Fruit fly (Drosophila melanogaster) whole organism, embryonic: ENCODE results near the gene Arp8.

ENCODE experiments used
- CG11504 ChIP-seq: fragments of 200-800 bp; sonication (Bioruptor generic); optimal IDR thresholded peaks from 3 replicates; lab custom pipeline; 2019; ENCODE audit warnings: missing biosample characterization, mild to moderate bottlenecking, missing genetic modification characterization, moderate library complexity
- CG13287 ChIP-seq: fragments of 200-800 bp; sonication (Bioruptor generic); IDR thresholded peaks from 2 replicates; pipeline ENCODE4 v1.3.6; 2022; ENCODE audit warnings: missing biosample characterization, missing genetic modification characterization; ENCODE audit not compliant: partially characterized antibody
- CG15269 ChIP-seq: fragments of 200-800 bp; sonication (Bioruptor generic); optimal IDR thresholded peaks from 2 replicates; lab custom pipeline; 2018; ENCODE audit warnings: missing biosample characterization, mild to moderate bottlenecking, missing genetic modification characterization, moderate library complexity
- CG15479 ChIP-seq: fragments of 200-800 bp; sonication (Bioruptor generic); optimal IDR thresholded peaks from 3 replicates; lab custom pipeline; 2019; ENCODE audit warnings: missing biosample characterization, mild to moderate bottlenecking, missing genetic modification characterization, moderate library complexity
- CG15514 ChIP-seq: fragments of 200-800 bp; sonication (Bioruptor generic); optimal IDR thresholded peaks from 3 replicates; lab custom pipeline; 2017; ENCODE audit warnings: missing biosample characterization, missing genetic modification characterization, mild to moderate bottlenecking, moderate library complexity, missing genetic modification reagents
- CG15696 ChIP-seq: fragments of 200-800 bp; sonication (Bioruptor generic); optimal IDR thresholded peaks from 2 replicates; lab custom pipeline; 2019; ENCODE audit warnings: missing biosample characterization, mild to moderate bottlenecking, missing genetic modification characterization, moderate library complexity
- CG1647 ChIP-seq: fragments of 200-800 bp; sonication (Bioruptor generic); optimal IDR thresholded peaks from 3 replicates; lab custom pipeline; 2016; ENCODE audit warnings: missing biosample characterization, missing genetic modification characterization
- CG16813 ChIP-seq: fragments of 200-800 bp; sonication (Bioruptor generic); IDR thresholded peaks from 3 replicates; pipeline ENCODE4 v1.3.6; 2022; ENCODE audit warnings: missing biosample characterization, missing genetic modification characterization; ENCODE audit not compliant: partially characterized antibody
- CG16815 ChIP-seq: fragments of 200-800 bp; sonication (Bioruptor generic); optimal IDR thresholded peaks from 3 replicates; lab custom pipeline; 2017; ENCODE audit warnings: missing biosample characterization, mild to moderate bottlenecking, missing genetic modification characterization
- CG18619 ChIP-seq: fragments of 200-800 bp; sonication (Bioruptor generic); optimal IDR thresholded peaks from 3 replicates; lab custom pipeline; 2017; ENCODE audit warnings: missing biosample characterization, mild to moderate bottlenecking, missing genetic modification characterization
- CG3281 ChIP-seq: fragments of 200-800 bp; sonication (Bioruptor generic); optimal IDR thresholded peaks from 3 replicates; lab custom pipeline; 2017; ENCODE audit warnings: missing biosample characterization, mild to moderate bottlenecking, missing genetic modification characterization
- CG3838 ChIP-seq: fragments of 200-800 bp; sonication (Bioruptor generic); optimal IDR thresholded peaks from 3 replicates; lab custom pipeline; 2016; ENCODE audit warnings: missing biosample characterization, missing genetic modification characterization
- CG4404 ChIP-seq: fragments of 200-800 bp; sonication (Bioruptor generic); IDR thresholded peaks from 2 replicates; pipeline ENCODE4 v1.3.6; 2022; ENCODE audit warnings: missing biosample characterization, missing genetic modification characterization
- CG5953 ChIP-seq: fragments of 200-800 bp; sonication (Bioruptor generic); IDR thresholded peaks from 2 replicates; pipeline ENCODE4 v1.3.6; 2022; ENCODE audit warnings: missing biosample characterization, missing genetic modification characterization
- CG7357 ChIP-seq: fragments of 200-800 bp; sonication (Bioruptor generic); IDR thresholded peaks from 3 replicates; pipeline ENCODE4 v1.3.6; 2022; ENCODE audit warnings: missing biosample characterization, missing genetic modification characterization
- CG9215 ChIP-seq: fragments of 200-800 bp; sonication (Bioruptor generic); IDR thresholded peaks from 2 replicates; pipeline ENCODE4 v1.3.6; 2022; ENCODE audit warnings: missing biosample characterization, missing genetic modification characterization
- CG9817 ChIP-seq: fragments of 200-800 bp; sonication (Bioruptor generic); optimal IDR thresholded peaks from 2 replicates; lab custom pipeline; 2018; ENCODE audit warnings: missing biosample characterization, mild to moderate bottlenecking, missing genetic modification characterization, moderate library complexity
- CG9932 ChIP-seq: fragments of 200-800 bp; sonication (Bioruptor generic); IDR thresholded peaks from 2 replicates; pipeline ENCODE4 v1.3.6; 2022; ENCODE audit warnings: missing biosample characterization, missing genetic modification characterization
- Dll ChIP-seq: fragments of 200-800 bp; sonication (Bioruptor generic); IDR thresholded peaks from 4 replicates; pipeline ENCODE4 v1.3.6; 2022; ENCODE audit warnings: missing biosample characterization, missing genetic modification characterization; ENCODE audit not compliant: partially characterized antibody
- ERR ChIP-seq: fragments of 200-800 bp; sonication (Bioruptor generic); optimal IDR thresholded peaks from 2 replicates; lab custom pipeline; 2016; ENCODE audit warnings: missing biosample characterization, missing genetic modification characterization
- Ets65A ChIP-seq: fragments of 200-800 bp; sonication (Bioruptor generic); peaks from one replicate; lab custom pipeline; 2016; ENCODE audit warnings: missing biosample characterization, missing genetic modification characterization
- Fer1 ChIP-seq: fragments of 200-800 bp; sonication (Bioruptor generic); optimal IDR thresholded peaks from 2 replicates; lab custom pipeline; 2017; ENCODE audit warnings: missing biosample characterization, mild to moderate bottlenecking, missing genetic modification characterization
- HLH54F ChIP-seq: fragments of 200-800 bp; sonication (Bioruptor generic); optimal IDR thresholded peaks from 3 replicates; lab custom pipeline; 2016; ENCODE audit warnings: missing biosample characterization, missing genetic modification characterization
- HmgZ ChIP-seq: fragments of 200-800 bp; sonication (Bioruptor generic); optimal IDR thresholded peaks from 2 replicates; lab custom pipeline; 2018; ENCODE audit warnings: missing biosample characterization, mild to moderate bottlenecking, missing genetic modification characterization
- Hr51 ChIP-seq, 2 experiments: fragments of 200-800 bp; sonication (Bioruptor generic); optimal IDR thresholded peaks; 2 replicates in 1 of 2; 3 replicates in 1 of 2; lab custom pipeline; 2016 to 2018; ENCODE audit warnings: missing biosample characterization in 2 of 2, missing genetic modification characterization in 2 of 2, mild to moderate bottlenecking in 1 of 2, moderate library complexity in 1 of 2
- Hr78 ChIP-seq, 2 experiments: fragments of 200-800 bp in 1 of 2; fragments of >200 bp in 1 of 2; sonication (Bioruptor generic) in 1 of 2; optimal IDR thresholded peaks; 2 replicates each; lab custom pipeline; 2017 to 2019; ENCODE audit warnings: missing biosample characterization in 2 of 2, missing genetic modification characterization in 2 of 2, mild to moderate bottlenecking in 1 of 2, moderate library complexity in 1 of 2
- Kr ChIP-seq: fragments of 200-800 bp; sonication (Bioruptor generic); optimal IDR thresholded peaks from 2 replicates; lab custom pipeline; 2017; ENCODE audit warnings: missing biosample characterization, mild to moderate bottlenecking, missing genetic modification characterization
- Myb ChIP-seq: fragments of 200-800 bp; sonication (Bioruptor generic); optimal IDR thresholded peaks from 2 replicates; lab custom pipeline; 2016; ENCODE audit warnings: missing biosample characterization, missing genetic modification characterization
- Xrp1 ChIP-seq: fragments of 200-800 bp; sonication (Bioruptor generic); IDR thresholded peaks from 2 replicates; pipeline ENCODE4 v1.3.6; 2022; ENCODE audit warnings: missing biosample characterization, missing genetic modification characterization
- ase ChIP-seq: fragments of 200-800 bp; sonication (Bioruptor generic); IDR thresholded peaks from 3 replicates; pipeline ENCODE4 v1.3.6; 2022; ENCODE audit warnings: missing biosample characterization, missing genetic modification characterization
- caup ChIP-seq: fragments of 200-800 bp; sonication (Bioruptor generic); optimal IDR thresholded peaks from 3 replicates; lab custom pipeline; 2017; ENCODE audit warnings: missing biosample characterization, mild to moderate bottlenecking, missing genetic modification characterization, moderate library complexity; ENCODE audit not compliant: severe bottlenecking
- cg ChIP-seq: fragments of 200-800 bp; sonication (Bioruptor generic); optimal IDR thresholded peaks from 3 replicates; lab custom pipeline; 2019; ENCODE audit warnings: missing biosample characterization, mild to moderate bottlenecking, missing genetic modification characterization, moderate library complexity
- corto ChIP-seq: fragments of 200-800 bp; sonication (Bioruptor generic); optimal IDR thresholded peaks from 2 replicates; lab custom pipeline; 2016; ENCODE audit warnings: missing biosample characterization, mild to moderate bottlenecking, missing genetic modification characterization, moderate library complexity
- crol ChIP-seq: fragments of 200-800 bp; sonication (Bioruptor generic); IDR thresholded peaks from 2 replicates; pipeline ENCODE4 v1.3.6; 2022; ENCODE audit warnings: missing biosample characterization, missing genetic modification characterization
- cwo ChIP-seq: fragments of 200-800 bp; sonication (Bioruptor generic); optimal IDR thresholded peaks from 3 replicates; lab custom pipeline; 2017; ENCODE audit warnings: missing biosample characterization, missing genetic modification characterization, mild to moderate bottlenecking, moderate library complexity, missing genetic modification reagents
- disco-r ChIP-seq: fragments of 200-800 bp; sonication (Bioruptor generic); optimal IDR thresholded peaks from 2 replicates; lab custom pipeline; 2016; ENCODE audit warnings: missing biosample characterization, missing genetic modification characterization
- fd102C ChIP-seq: fragments of 200-800 bp; sonication (Bioruptor generic); optimal IDR thresholded peaks from 2 replicates; lab custom pipeline; 2018; ENCODE audit warnings: missing biosample characterization, mild to moderate bottlenecking, missing genetic modification characterization, moderate library complexity
- ftz-f1 ChIP-seq: fragments of 200-800 bp; sonication (Bioruptor generic); optimal IDR thresholded peaks from 2 replicates; lab custom pipeline; 2016; ENCODE audit warnings: missing biosample characterization, missing genetic modification characterization
- gce ChIP-seq: fragments of 200-800 bp; sonication (Bioruptor generic); IDR thresholded peaks from 3 replicates; pipeline ENCODE4 v1.3.6; 2022; ENCODE audit warnings: missing biosample characterization, missing genetic modification characterization
- hbn ChIP-seq: fragments of 200-800 bp; sonication (Bioruptor generic); IDR thresholded peaks from 2 replicates; pipeline ENCODE4 v1.3.6; 2022; ENCODE audit warnings: missing biosample characterization, missing genetic modification characterization; ENCODE audit not compliant: partially characterized antibody
- nerfin-1 ChIP-seq: fragments of 200-800 bp; sonication (Bioruptor generic); optimal IDR thresholded peaks from 3 replicates; lab custom pipeline; 2019; ENCODE audit warnings: missing biosample characterization, mild to moderate bottlenecking, missing genetic modification characterization, moderate library complexity
- otp ChIP-seq: fragments of 200-800 bp; sonication (Bioruptor generic); IDR thresholded peaks from 3 replicates; pipeline ENCODE4, ENCODE4 v1.3.6; 2022; ENCODE audit warnings: missing biosample characterization, missing genetic modification characterization
- pita ChIP-seq: fragments of 200-800 bp; sonication (Bioruptor generic); optimal IDR thresholded peaks from 2 replicates; lab custom pipeline; 2017; ENCODE audit warnings: missing biosample characterization, mild to moderate bottlenecking, missing genetic modification characterization
- slbo ChIP-seq: fragments of 200-800 bp; sonication (Bioruptor generic); IDR thresholded peaks from 2 replicates; pipeline ENCODE4 v1.3.6; 2022; ENCODE audit warnings: missing biosample characterization, missing genetic modification characterization
- sob ChIP-seq: fragments of 200-800 bp; sonication (Bioruptor generic); IDR thresholded peaks from 2 replicates; pipeline ENCODE4 v1.3.6; 2022; ENCODE audit warnings: missing biosample characterization, missing genetic modification characterization
- sug ChIP-seq: fragments of 200-800 bp; optimal IDR thresholded peaks from 2 replicates; lab custom pipeline; 2019; ENCODE audit warnings: missing biosample characterization, mild to moderate bottlenecking, missing genetic modification characterization, moderate library complexity
- usp ChIP-seq: fragments of >200 bp; optimal IDR thresholded peaks from 2 replicates; lab custom pipeline; 2017; ENCODE audit warnings: missing biosample characterization, missing genetic modification characterization
- zfh2 ChIP-seq: fragments of 200-800 bp; sonication (Bioruptor generic); optimal IDR thresholded peaks from 2 replicates; lab custom pipeline; 2016; ENCODE audit warnings: missing biosample characterization, missing genetic modification characterization

Gene Arp8

DNA sequence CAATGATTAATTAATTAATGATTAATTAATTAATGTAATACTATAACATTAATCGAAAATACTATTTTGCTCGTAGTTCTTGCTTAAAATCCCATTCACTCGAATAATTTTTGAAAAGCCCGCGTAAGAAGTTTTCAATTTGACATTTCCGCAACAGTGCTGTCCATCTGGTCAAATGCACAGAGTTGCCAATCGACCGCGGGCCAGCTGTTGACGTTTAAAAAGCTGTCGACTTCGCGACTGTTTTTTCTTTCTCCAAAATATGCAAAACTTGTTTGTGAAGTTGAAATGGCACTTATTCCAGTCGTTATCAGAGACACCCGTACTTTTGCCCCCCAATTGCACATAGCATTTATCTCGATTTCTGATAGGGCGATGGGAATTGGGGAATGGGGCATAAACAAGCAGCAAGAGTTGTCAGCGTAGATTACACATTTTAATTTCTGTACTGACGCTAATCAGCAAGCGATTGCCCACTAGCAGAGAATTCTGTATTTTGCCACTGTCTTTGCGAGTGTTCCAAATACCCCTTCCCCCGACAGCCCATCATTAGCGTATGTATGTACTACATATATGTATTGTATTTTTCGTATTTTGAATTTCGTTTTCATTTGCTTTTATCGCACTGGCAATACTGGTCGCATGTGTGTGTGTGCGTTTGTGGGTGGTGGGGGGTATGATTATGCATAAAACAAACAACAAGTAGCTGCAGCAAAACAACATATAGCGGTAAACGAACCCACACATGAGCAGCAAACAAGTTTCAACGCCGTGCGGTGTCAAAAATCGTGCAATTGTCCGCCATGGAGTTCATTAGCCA is 3.9 kb downstream of the Arp8 start, which contains the start of gene Srx (continued):
- TF ChIP-seq CG16815 (no peak), HmgZ (tag; lab: Kevin White, UChicago) (peak; percentile 12), CG16813 (GFP tag; lab: Robert Waterston, UW) (no peak), HLH54F (GFP tag; lab: Kevin White, UChicago) (peak; percentile 26), CG11504 (tag; lab: Kevin White, UChicago) (no peak), cwo (no peak), Hr78 (GFP tag; optimal IDR thresholded peaks at IDR 0.05; lab: Kevin White, UChicago) (no peak), CG9932 (GFP tag; lab: Robert Waterston, UW) (0 out of 2 replicates have a peak, but pooled peaks have one; percentile 17), corto (no peak), ERR (GFP tag; lab: Kevin White, UChicago) (no peak), caup (GFP tag; lab: Kevin White, UChicago) (peak; percentile 21), CG3281 (GFP tag; lab: Kevin White, UChicago) (peak; percentile 7), crol (GFP tag; lab: Robert Waterston, UW) (0 out of 2 replicates have a peak, but pooled peaks have one; percentile 10), CG5953 (GFP tag; lab: Robert Waterston, UW) (no peak), gce (no peak), nerfin-1 (tag; lab: Kevin White, UChicago) (no peak), CG9817 (tag; lab: Kevin White, UChicago) (peak; percentile 54), Fer1 (GFP tag; lab: Kevin White, UChicago) (peak; percentile 23), sob (no peak), ftz-f1 (GFP tag; lab: Kevin White, UChicago) (no peak), usp (GFP tag; lab: Kevin White, UChicago) (no peak), Ets65A (GFP tag; lab: Kevin White, UChicago) (peak; percentile 68), Dll (GFP tag; lab: Robert Waterston, UW) (no peak), cg (GFP tag; lab: Kevin White, UChicago) (peak; percentile 69), CG15269 (tag; lab: Kevin White, UChicago) (peak; percentile 48), Xrp1 (GFP tag; lab: Robert Waterston, UW) (no peak), CG18619 (no peak), CG15696 (no peak), CG9215 (peak; percentile 37; the same call in 1 of the 2 replicates), sug (peak; percentile 94), CG15514 (peak; percentile 48), pita (GFP tag; lab: Kevin White, UChicago) (no peak), CG7357 (GFP tag; lab: Robert Waterston, UW) (no peak), disco-r (GFP tag; lab: Kevin White, UChicago) (no peak), Kr (GFP tag; lab: Kevin White, UChicago) (no peak), ase (GFP tag; lab: Robert Waterston, UW) (no peak), zfh2 (GFP tag; lab: Kevin White, UChicago) (peak; percentile 12), Myb (peak; percentile 81), fd102C (GFP tag; lab: Kevin White, UChicago) (no peak), otp (GFP tag; lab: Robert Waterston, UW) (no peak), CG13287 (GFP tag; lab: Robert Waterston, UW) (peak; percentile 14; the same call in 1 of the 2 replicates), CG1647 (no peak), slbo (GFP tag; lab: Robert Waterston, UW) (0 out of 2 replicates have a peak, but pooled peaks have one; percentile 17), CG15479 (no peak), Hr51 (GFP tag; optimal IDR thresholded peaks at IDR 0.05; lab: Kevin White, UChicago) (peak in 1 of 2 experiments; percentile 25), hbn (GFP tag; lab: Robert Waterston, UW) (0 out of 2 replicates have a peak, but pooled peaks have one; percentile 13), CG4404 (GFP tag; lab: Robert Waterston, UW) (no peak), CG3838 (GFP tag; lab: Kevin White, UChicago) (no peak)
